Fruit fly (Drosophila melanogaster) whole organism, embryonic: ENCODE results near the gene Hnf4.

Source experiments
- Bdp1 ChIP-seq: fragments of 200-800 bp; sonication (Bioruptor generic); optimal IDR thresholded peaks from 3 replicates; lab custom pipeline; 2016; ENCODE audit warnings: missing biosample characterization, missing genetic modification characterization
- Bgb ChIP-seq: fragments of 200-800 bp; sonication (Bioruptor generic); IDR thresholded peaks from 2 replicates; pipeline ENCODE4 v1.3.6; 2022; ENCODE audit warnings: missing biosample characterization, missing genetic modification characterization; ENCODE audit not compliant: partially characterized antibody
- CG10565 ChIP-seq: fragments of 200-800 bp; sonication (Bioruptor generic); optimal IDR thresholded peaks from 3 replicates; lab custom pipeline; 2016; ENCODE audit warnings: missing biosample characterization, mild to moderate bottlenecking, missing genetic modification characterization
- CG11247 ChIP-seq: fragments of 200-800 bp; sonication (Bioruptor generic); IDR thresholded peaks from 2 replicates; pipeline ENCODE4 v1.3.6; 2022; ENCODE audit warnings: missing biosample characterization, missing genetic modification characterization
- CG11560 ChIP-seq: fragments of 200-800 bp; sonication (Bioruptor generic); IDR thresholded peaks from 3 replicates; pipeline ENCODE4 v1.3.6; 2022; ENCODE audit warnings: missing biosample characterization, missing genetic modification characterization
- CG12659 ChIP-seq: fragments of 200-800 bp; sonication (Bioruptor generic); optimal IDR thresholded peaks from 3 replicates; lab custom pipeline; 2017; ENCODE audit warnings: mild to moderate bottlenecking, missing biosample characterization, missing genetic modification reagents, missing genetic modification characterization
- CG14860 ChIP-seq: fragments of 200-800 bp; sonication (Bioruptor generic); IDR thresholded peaks from 3 replicates; pipeline ENCODE4 v1.3.6; 2022; ENCODE audit warnings: missing biosample characterization, missing genetic modification characterization; ENCODE audit not compliant: partially characterized antibody
- CG16813 ChIP-seq: fragments of 200-800 bp; sonication (Bioruptor generic); IDR thresholded peaks from 3 replicates; pipeline ENCODE4 v1.3.6; 2022; ENCODE audit warnings: missing biosample characterization, missing genetic modification characterization; ENCODE audit not compliant: partially characterized antibody
- CG17328 ChIP-seq: fragments of 200-800 bp; sonication (Bioruptor generic); IDR thresholded peaks from 2 replicates; pipeline ENCODE4 v1.3.6; 2022; ENCODE audit warnings: missing biosample characterization, missing genetic modification characterization
- CG31365 ChIP-seq: fragments of 200-800 bp; sonication (Bioruptor generic); optimal IDR thresholded peaks from 2 replicates; lab custom pipeline; 2018; ENCODE audit warnings: missing biosample characterization, mild to moderate bottlenecking, missing genetic modification characterization
- CG31388 ChIP-seq: fragments of 200-800 bp; sonication (Bioruptor generic); optimal IDR thresholded peaks from 2 replicates; lab custom pipeline; 2016; ENCODE audit warnings: missing biosample characterization, missing genetic modification characterization
- CG3847 ChIP-seq: fragments of 200-800 bp; sonication (Bioruptor generic); IDR thresholded peaks from 2 replicates; pipeline ENCODE4 v1.3.6; 2022; ENCODE audit warnings: missing biosample characterization, missing genetic modification characterization
- CG42726 ChIP-seq: fragments of 200-800 bp; sonication (Bioruptor generic); IDR thresholded peaks from 2 replicates; pipeline ENCODE4 v1.3.6; 2022; ENCODE audit warnings: missing biosample characterization, missing genetic modification characterization; ENCODE audit not compliant: partially characterized antibody
- CG4328 ChIP-seq: fragments of 200-800 bp; sonication (Bioruptor generic); optimal IDR thresholded peaks from 3 replicates; lab custom pipeline; 2017; ENCODE audit warnings: missing biosample characterization, missing genetic modification reagents, missing genetic modification characterization
- CG6791 ChIP-seq: fragments of 200-800 bp; sonication (Bioruptor generic); IDR thresholded peaks from 3 replicates; pipeline ENCODE4 v1.3.6; 2022; ENCODE audit warnings: missing biosample characterization, missing genetic modification characterization; ENCODE audit not compliant: partially characterized antibody
- CG6854 ChIP-seq: fragments of 200-800 bp; sonication (Bioruptor generic); optimal IDR thresholded peaks from 3 replicates; lab custom pipeline; 2017; ENCODE audit warnings: missing biosample characterization, mild to moderate bottlenecking, missing genetic modification characterization
- CG7963 ChIP-seq: fragments of 200-800 bp; sonication (Bioruptor generic); IDR thresholded peaks from 3 replicates; pipeline ENCODE4 v1.3.6; 2022; ENCODE audit warnings: missing biosample characterization, missing genetic modification characterization; ENCODE audit not compliant: partially characterized antibody
- CG8089 ChIP-seq: fragments of 200-800 bp; sonication (Bioruptor generic); optimal IDR thresholded peaks from 3 replicates; lab custom pipeline; 2016; ENCODE audit warnings: missing biosample characterization, missing genetic modification characterization
- CG8290 ChIP-seq, 3 experiments: fragments of 200-800 bp; sonication (Bioruptor generic); optimal IDR thresholded peaks; 2 replicates each; lab custom pipeline; 2016 to 2019; ENCODE audit warnings: missing biosample characterization in 3 of 3, missing genetic modification characterization in 3 of 3, mild to moderate bottlenecking in 2 of 3, moderate library complexity in 1 of 3
- CG9727 ChIP-seq: fragments of 200-800 bp; sonication (Bioruptor generic); optimal IDR thresholded peaks from 3 replicates; lab custom pipeline; 2017; ENCODE audit warnings: missing biosample characterization, mild to moderate bottlenecking, missing genetic modification characterization
- CG9797 ChIP-seq: fragments of 200-800 bp; sonication (Bioruptor generic); optimal IDR thresholded peaks from 3 replicates; lab custom pipeline; 2018; ENCODE audit warnings: missing biosample characterization, mild to moderate bottlenecking, missing genetic modification characterization
- Deaf1 ChIP-seq: fragments of 200-800 bp; optimal IDR thresholded peaks from 3 replicates; lab custom pipeline; 2019; ENCODE audit warnings: missing biosample characterization, mild to moderate bottlenecking, missing genetic modification characterization, moderate library complexity
- Doc3 ChIP-seq: fragments of 200-800 bp; sonication (Bioruptor generic); IDR thresholded peaks from 3 replicates; pipeline ENCODE4 v1.3.6; 2022; ENCODE audit warnings: missing biosample characterization, missing genetic modification characterization; ENCODE audit not compliant: partially characterized antibody
- Dp ChIP-seq: fragments of 200-800 bp; sonication (Bioruptor generic); optimal IDR thresholded peaks from 2 replicates; lab custom pipeline; 2018; ENCODE audit warnings: missing biosample characterization, mild to moderate bottlenecking, missing genetic modification characterization, moderate library complexity
- HLH4C ChIP-seq: fragments of 200-800 bp; sonication (Bioruptor generic); IDR thresholded peaks from 3 replicates; pipeline ENCODE4 v1.3.6; 2022; ENCODE audit warnings: missing biosample characterization, missing genetic modification characterization; ENCODE audit not compliant: partially characterized antibody
- HLHmδ ChIP-seq: fragments of 200-800 bp; sonication (Bioruptor generic); optimal IDR thresholded peaks from 2 replicates; lab custom pipeline; 2018; ENCODE audit warnings: missing biosample characterization, mild to moderate bottlenecking, missing genetic modification characterization, moderate library complexity
- Lim3 ChIP-seq: fragments of 200-800 bp; sonication (Bioruptor generic); IDR thresholded peaks from 2 replicates; pipeline ENCODE4 v1.3.6; 2022; ENCODE audit warnings: missing biosample characterization, missing genetic modification characterization
- Nf-YB ChIP-seq: fragments of 200-800 bp; sonication (Bioruptor generic); optimal IDR thresholded peaks from 3 replicates; lab custom pipeline; 2019; ENCODE audit warnings: missing biosample characterization, mild to moderate bottlenecking, missing genetic modification characterization, moderate library complexity
- Opbp ChIP-seq: fragments of 200-800 bp; sonication (Bioruptor generic); IDR thresholded peaks from 3 replicates; pipeline ENCODE4 v1.3.6; 2022; ENCODE audit warnings: missing biosample characterization, missing genetic modification characterization; ENCODE audit not compliant: partially characterized antibody
- Scr ChIP-seq: fragments of 200-800 bp; sonication (Bioruptor generic); IDR thresholded peaks from 2 replicates; pipeline ENCODE4 v1.3.6; 2022; ENCODE audit warnings: missing biosample characterization, missing genetic modification characterization; ENCODE audit not compliant: partially characterized antibody
- amos ChIP-seq: fragments of 200-800 bp; sonication (Bioruptor generic); IDR thresholded peaks from 2 replicates; pipeline ENCODE4 v1.3.6; 2022; ENCODE audit warnings: missing biosample characterization, missing genetic modification characterization; ENCODE audit not compliant: partially characterized antibody
- ap ChIP-seq: fragments of 200-800 bp; sonication (Bioruptor generic); IDR thresholded peaks from 2 replicates; pipeline ENCODE4 v1.3.6; 2022; ENCODE audit warnings: missing biosample characterization, missing genetic modification characterization
- ato ChIP-seq: fragments of 200-800 bp; sonication (Bioruptor generic); IDR thresholded peaks from 2 replicates; pipeline ENCODE4 v1.3.6; 2022; ENCODE audit warnings: missing biosample characterization, missing genetic modification characterization; ENCODE audit not compliant: partially characterized antibody
- bbx ChIP-seq: fragments of 200-800 bp; sonication (Bioruptor generic); IDR thresholded peaks from 2 replicates; pipeline ENCODE4 v1.3.6; 2022; ENCODE audit warnings: missing biosample characterization, missing genetic modification characterization; ENCODE audit not compliant: partially characterized antibody
- cato ChIP-seq: fragments of 200-800 bp; sonication (Bioruptor generic); optimal IDR thresholded peaks from 2 replicates; lab custom pipeline; 2016; ENCODE audit warnings: missing biosample characterization, missing genetic modification characterization, borderline replicate concordance
- chm ChIP-seq: fragments of 200-800 bp; sonication (Bioruptor generic); IDR thresholded peaks from 2 replicates; pipeline ENCODE4 v1.3.6; 2022; ENCODE audit warnings: missing biosample characterization, missing genetic modification characterization
- crol ChIP-seq: fragments of 200-800 bp; sonication (Bioruptor generic); IDR thresholded peaks from 2 replicates; pipeline ENCODE4 v1.3.6; 2022; ENCODE audit warnings: missing biosample characterization, missing genetic modification characterization
- ewg ChIP-seq: fragments of 200-800 bp; sonication (Bioruptor generic); optimal IDR thresholded peaks from 3 replicates; lab custom pipeline; 2017; ENCODE audit warnings: mild to moderate bottlenecking, missing biosample characterization, missing genetic modification reagents, missing genetic modification characterization
- knrl ChIP-seq: fragments of 200-800 bp; sonication (Bioruptor generic); IDR thresholded peaks from 3 replicates; pipeline ENCODE4 v1.3.6; 2022; ENCODE audit warnings: missing biosample characterization, missing genetic modification characterization; ENCODE audit not compliant: partially characterized antibody
- lmd ChIP-seq: fragments of 200-800 bp; sonication (Bioruptor generic); IDR thresholded peaks from 2 replicates; pipeline ENCODE4 v1.3.6; 2022; ENCODE audit warnings: missing biosample characterization, missing genetic modification characterization
- nerfin-2 ChIP-seq: fragments of 200-800 bp; sonication (Bioruptor generic); IDR thresholded peaks from 2 replicates; pipeline ENCODE4 v1.3.6; 2022; ENCODE audit warnings: missing biosample characterization, missing genetic modification characterization; ENCODE audit not compliant: partially characterized antibody
- sd ChIP-seq: fragments of 200-800 bp; sonication (Bioruptor generic); optimal IDR thresholded peaks from 3 replicates; lab custom pipeline; 2018; ENCODE audit warnings: missing biosample characterization, mild to moderate bottlenecking, missing genetic modification characterization, moderate library complexity
- sens ChIP-seq: fragments of 200-800 bp; sonication (Bioruptor generic); peaks from one replicate; lab custom pipeline; 2016; ENCODE audit warnings: missing biosample characterization, missing genetic modification characterization
- sna ChIP-seq: fragments of 200-800 bp; sonication (Bioruptor generic); IDR thresholded peaks from 2 replicates; pipeline ENCODE4 v1.3.6; 2022; ENCODE audit warnings: missing biosample characterization, missing genetic modification characterization; ENCODE audit not compliant: partially characterized antibody
- twi ChIP-seq: fragments of 200-800 bp; optimal IDR thresholded peaks from 2 replicates; lab custom pipeline; 2019; ENCODE audit warnings: missing biosample characterization, mild to moderate bottlenecking, missing genetic modification characterization, moderate library complexity
- vnd ChIP-seq: fragments of 200-800 bp; sonication (Bioruptor generic); IDR thresholded peaks from 3 replicates; pipeline ENCODE4 v1.3.6; 2022; ENCODE audit warnings: missing biosample characterization, missing genetic modification characterization; ENCODE audit not compliant: partially characterized antibody
- yki ChIP-seq: fragments of >200 bp; optimal IDR thresholded peaks from 3 replicates; lab custom pipeline; 2018

Hnf4 gene

DNA sequence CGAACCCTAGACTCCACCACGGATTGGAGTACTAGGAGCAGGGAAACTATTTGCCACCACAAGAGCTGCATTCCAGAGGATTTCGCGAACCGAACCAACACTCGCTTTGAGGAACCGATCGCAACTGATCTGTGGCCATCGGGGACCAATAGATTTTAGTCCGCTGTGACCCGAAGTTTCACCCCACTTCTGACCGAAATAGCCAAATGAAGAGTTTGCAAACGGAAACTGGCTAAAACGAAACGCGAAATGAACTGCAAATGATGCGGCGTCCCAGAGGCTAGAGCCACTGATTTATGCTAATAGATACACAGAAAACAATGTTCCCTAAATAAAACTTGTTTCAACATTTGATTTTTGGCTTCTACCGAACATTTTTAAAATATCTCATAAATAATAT, 29.7 kb downstream of the Hnf4 start, which contains the start of gene CG9287:
Gene CG9287 (minus strand): TSS at position 101 of the 400 bp plus-strand sequence.
- TF ChIP-seq CG3847 (GFP tag; lab: Robert Waterston, UW) (no peak), ap (0 out of 2 replicates have a peak, but pooled peaks have one; percentile 14)

DNA sequence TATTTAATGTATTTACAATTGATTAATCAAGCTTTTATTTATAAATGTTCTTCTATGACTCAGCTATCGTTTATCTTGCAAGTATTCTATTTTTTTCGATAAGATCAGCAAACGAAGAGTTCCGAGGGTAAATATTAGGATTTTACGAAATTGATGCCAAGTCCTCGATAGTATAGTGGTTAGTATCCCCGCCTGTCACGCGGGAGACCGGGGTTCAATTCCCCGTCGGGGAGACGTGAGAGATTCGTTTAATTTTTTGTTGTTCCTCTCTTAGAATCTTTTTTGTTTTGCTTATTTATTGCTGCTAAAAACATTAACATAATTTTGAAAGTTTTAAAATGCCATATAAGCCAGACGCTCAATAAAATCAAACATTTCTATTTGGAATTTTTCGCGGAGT, 30.5 kb downstream of the Hnf4 start:
- TF ChIP-seq CG6791 (GFP tag; lab: Robert Waterston, UW): peak; percentile 87
- no peak for TF ChIP-seq CG10565 (GFP tag; lab: Kevin White, UChicago)
- peak; percentile 61 for TF ChIP-seq nerfin-2 (GFP tag; lab: Robert Waterston, UW)
- peak; percentile 44 for TF ChIP-seq sens (GFP tag; lab: Kevin White, UChicago)
- no peak for TF ChIP-seq cato (GFP tag; lab: Kevin White, UChicago)
- TF ChIP-seq CG7963 (GFP tag; lab: Robert Waterston, UW): peak; percentile 68
- peak; percentile 59 for TF ChIP-seq Scr
- peak; percentile 97 for TF ChIP-seq Bdp1 (GFP tag; lab: Kevin White, UChicago)
- no peak for TF ChIP-seq Nf-YB
- TF ChIP-seq crol: no peak
- TF ChIP-seq CG9797: no peak
- peak; percentile 47; the same call in 1 of the 2 replicates for TF ChIP-seq ato (GFP tag; lab: Robert Waterston, UW)
- TF ChIP-seq CG14860 (GFP tag; lab: Robert Waterston, UW): peak; percentile 46
- peak; percentile 55; the same call in 2 of the 3 replicates for TF ChIP-seq HLH4C (GFP tag; lab: Robert Waterston, UW)
- TF ChIP-seq Lim3 (GFP tag; lab: Robert Waterston, UW): no peak
- TF ChIP-seq Opbp (GFP tag; lab: Robert Waterston, UW): peak; percentile 75; the same call in 2 of the 3 replicates
- TF ChIP-seq knrl (GFP tag; lab: Robert Waterston, UW): peak; percentile 28; the same call in 1 of the 3 replicates
- peak; percentile 85 for TF ChIP-seq CG16813 (GFP tag; lab: Robert Waterston, UW)
- TF ChIP-seq vnd: peak; percentile 43; the same call in 1 of the 3 replicates
- peak; percentile 80; the same call in 1 of the 2 replicates for TF ChIP-seq amos (GFP tag; lab: Robert Waterston, UW)
- no peak for TF ChIP-seq CG6854 (GFP tag; lab: Kevin White, UChicago)
- TF ChIP-seq CG11247 (GFP tag; lab: Robert Waterston, UW): no peak
- TF ChIP-seq CG8290 (GFP tag; optimal IDR thresholded peaks at IDR 0.05; lab: Kevin White, UChicago): peak; percentile 22
- no peak for TF ChIP-seq CG8290 (tag; optimal IDR thresholded peaks at IDR 0.05; lab: Kevin White, UChicago)
- peak; percentile 62 for TF ChIP-seq Bgb
- peak; percentile 47; the same call in 1 of the 2 replicates for TF ChIP-seq bbx (GFP tag; lab: Robert Waterston, UW)
- TF ChIP-seq CG42726: peak; percentile 52; the same call in 1 of the 2 replicates
- TF ChIP-seq CG31388 (GFP tag; lab: Kevin White, UChicago): no peak

DNA sequence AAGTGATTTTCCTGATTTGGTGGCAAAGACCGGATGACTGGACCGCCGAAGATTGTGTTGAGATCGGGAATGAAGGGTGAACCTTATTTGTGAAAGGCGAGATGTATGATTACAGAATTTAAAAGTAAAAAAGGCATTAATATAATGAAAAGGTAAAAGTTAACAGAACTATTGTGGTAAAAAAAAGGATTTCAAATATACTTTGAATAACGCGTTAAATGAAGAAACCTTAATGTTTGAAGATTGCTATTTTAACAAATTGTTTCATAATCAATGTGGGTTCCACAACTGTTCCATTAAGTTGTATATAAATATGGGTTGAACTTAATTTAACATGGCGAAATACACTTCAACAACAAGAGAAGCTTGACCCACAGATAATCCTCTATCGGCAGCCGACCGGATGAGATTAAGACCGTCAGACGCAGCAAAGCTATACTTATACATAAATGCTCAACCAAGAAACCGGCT, 37.1 kb downstream of the Hnf4 start, which contains the start of gene Glt:
Gene Glt (plus strand): TSS at position 421 of the 471 bp plus-strand sequence.
- TF ChIP-seq Dp (GFP tag; lab: Kevin White, UChicago) (no peak), twi (tag; lab: Kevin White, UChicago) (no peak), sd (tag; lab: Kevin White, UChicago) (no peak), CG11560 (tag; lab: Robert Waterston, UW) (no peak), ewg (GFP tag; lab: Kevin White, UChicago) (no peak), HLHmδ (GFP tag; lab: Kevin White, UChicago) (no peak), sna (GFP tag; lab: Robert Waterston, UW) (no peak), Doc3 (GFP tag; lab: Robert Waterston, UW) (no peak), lmd (GFP tag; lab: Robert Waterston, UW) (no peak), CG8089 (GFP tag; lab: Kevin White, UChicago) (no peak), CG9727 (GFP tag; lab: Kevin White, UChicago) (no peak), CG12659 (no peak), yki (lab: Kevin White, UChicago) (no peak), chm (GFP tag; lab: Robert Waterston, UW) (no peak), CG17328 (GFP tag; lab: Robert Waterston, UW) (no peak), CG31365 (tag; lab: Kevin White, UChicago) (no peak), Deaf1 (tag; lab: Kevin White, UChicago) (no peak), CG4328 (GFP tag; lab: Kevin White, UChicago) (no peak)
